Fruit fly (Drosophila melanogaster) whole organism, prepupa: ENCODE measurements around the gene CG2794.

Source experiments
- CG1621 ChIP-seq: fragments of 200-800 bp; sonication (Bioruptor generic); optimal IDR thresholded peaks from 3 replicates; lab custom pipeline; 2018; ENCODE audit warnings: missing biosample characterization, mild to moderate bottlenecking, missing genetic modification characterization
- CG7368 ChIP-seq: fragments of 200-800 bp; sonication (Bioruptor generic); optimal IDR thresholded peaks from 3 replicates; lab custom pipeline; 2016; ENCODE audit warnings: missing biosample characterization, missing genetic modification characterization
- Eip75B ChIP-seq: fragments of 200-800 bp; sonication (Bioruptor generic); optimal IDR thresholded peaks from 3 replicates; lab custom pipeline; 2016; ENCODE audit warnings: missing biosample characterization, missing genetic modification characterization
- Eip93F ChIP-seq: fragments of 200-800 bp; sonication (Bioruptor generic); optimal IDR thresholded peaks from 2 replicates; lab custom pipeline; 2016; ENCODE audit warnings: missing biosample characterization, mild to moderate bottlenecking, missing genetic modification characterization
- Sox102F ChIP-seq: fragments of 200-800 bp; sonication (Bioruptor generic); optimal IDR thresholded peaks from 2 replicates; lab custom pipeline; 2016; ENCODE audit warnings: missing biosample characterization, mild to moderate bottlenecking, missing genetic modification characterization
- achi ChIP-seq: fragments of 200-800 bp; sonication (Bioruptor generic); optimal IDR thresholded peaks from 3 replicates; lab custom pipeline; 2016; ENCODE audit warnings: missing biosample characterization, missing genetic modification characterization

- no peak for TF ChIP-seq CG1621
- no peak for TF ChIP-seq CG7368
- TF ChIP-seq Sox102F (GFP tag; lab: Kevin White, UChicago): no peak
- TF ChIP-seq Eip93F (GFP tag; lab: Kevin White, UChicago): no peak
- no peak for TF ChIP-seq achi (GFP tag; lab: Kevin White, UChicago)
- TF ChIP-seq Eip75B: no peak
Observed at dm6 chr2L:526924-527307, 37.0 kb upstream of the CG2794 start.
